Worm (Caenorhabditis elegans) whole organism, L2 larva: Measurements from ENCODE around the gene tyr-2.

Source experiments
- C34F6.9 ChIP-seq: fragments of 150-350 bp; optimal IDR thresholded peaks from 2 replicates; lab custom pipeline; 2014; ENCODE audit warnings: missing biosample characterization, missing genetic modification characterization
- F13H6.1 ChIP-seq: sonication (generic microtip); optimal IDR thresholded peaks from 2 replicates; lab custom pipeline; 2016; ENCODE audit warnings: missing genetic modification characterization, missing compliant biosample characterization
- Y55F3AM.14 ChIP-seq: fragments of 200-800 bp; sonication (Bioruptor generic); optimal IDR thresholded peaks from 2 replicates; lab custom pipeline; 2018; ENCODE audit warnings: mild to moderate bottlenecking, missing genetic modification characterization, missing compliant biosample characterization
- alr-1 ChIP-seq: fragments of 150-350 bp; optimal IDR thresholded peaks from 2 replicates; lab custom pipeline; 2014; ENCODE audit warnings: missing biosample characterization, missing genetic modification characterization
- aly-2 ChIP-seq: fragments of 150-350 bp; optimal IDR thresholded peaks from 2 replicates; lab custom pipeline; 2014; ENCODE audit warnings: missing biosample characterization, missing genetic modification characterization
- ama-1 ChIP-seq: fragments of 150-350 bp; optimal IDR thresholded peaks from 2 replicates; lab custom pipeline; 2018; ENCODE audit warnings: inconsistent platforms
- blmp-1 ChIP-seq: sonication (generic microtip); optimal IDR thresholded peaks from 2 replicates; lab custom pipeline; 2017; ENCODE audit warnings: missing genetic modification characterization, mild to moderate bottlenecking, missing compliant biosample characterization, antibody characterized with exemption, moderate library complexity; ENCODE audit not compliant: insufficient read depth
- ceh-16 ChIP-seq: fragments of 150-350 bp; optimal IDR thresholded peaks from 2 replicates; lab custom pipeline; 2014; ENCODE audit warnings: missing biosample characterization, missing genetic modification characterization
- crh-2 ChIP-seq: sonication (generic microtip); optimal IDR thresholded peaks from 2 replicates; lab custom pipeline; 2017; ENCODE audit warnings: missing biosample characterization, missing genetic modification characterization
- dmd-4 ChIP-seq: sonication (generic microtip); optimal IDR thresholded peaks from 2 replicates; lab custom pipeline; 2017; ENCODE audit warnings: missing biosample characterization, missing genetic modification characterization
- egl-27 ChIP-seq: sonication (generic microtip); optimal IDR thresholded peaks from 3 replicates; lab custom pipeline; 2017; ENCODE audit warnings: missing biosample characterization, missing genetic modification reagents, missing genetic modification characterization
- elt-3 ChIP-seq: sonication (generic microtip); optimal IDR thresholded peaks from 2 replicates; lab custom pipeline; 2017; ENCODE audit warnings: missing biosample characterization, missing genetic modification characterization
- fos-1 ChIP-seq: fragments of 150-350 bp; optimal IDR thresholded peaks from 2 replicates; lab custom pipeline; 2014; ENCODE audit warnings: missing biosample characterization, missing genetic modification characterization
- lin-11 ChIP-seq: fragments of 150-350 bp; sonication (generic microtip); optimal IDR thresholded peaks from 2 replicates; lab custom pipeline; 2014; ENCODE audit warnings: missing biosample characterization, missing genetic modification characterization, inconsistent platforms, mixed read lengths
- lin-13 ChIP-seq: fragments of 150-350 bp; optimal IDR thresholded peaks from 2 replicates; lab custom pipeline; 2014; ENCODE audit warnings: missing biosample characterization, missing genetic modification reagents, missing genetic modification characterization
- mab-5 ChIP-seq: fragments of 150-350 bp; optimal IDR thresholded peaks from 2 replicates; lab custom pipeline; 2014; ENCODE audit warnings: missing biosample characterization, missing genetic modification characterization
- mbf-1 ChIP-seq: sonication (generic microtip); optimal IDR thresholded peaks from 2 replicates; lab custom pipeline; 2017; ENCODE audit warnings: missing biosample characterization, missing genetic modification characterization
- mdl-1 ChIP-seq, 2 experiments: fragments of 150-350 bp in 1 of 2; sonication (generic microtip) in 1 of 2; optimal IDR thresholded peaks; 2 replicates each; lab custom pipeline; 2017; ENCODE audit warnings: missing biosample characterization in 2 of 2, missing genetic modification characterization in 2 of 2
- nhr-10 ChIP-seq: sonication (generic microtip); optimal IDR thresholded peaks from 2 replicates; lab custom pipeline; 2017; ENCODE audit warnings: missing biosample characterization, missing genetic modification characterization
- nhr-11 ChIP-seq: fragments of 150-350 bp; optimal IDR thresholded peaks from 2 replicates; lab custom pipeline; 2014; ENCODE audit warnings: missing biosample characterization, missing genetic modification characterization
- nhr-12 ChIP-seq: fragments of 150-350 bp; optimal IDR thresholded peaks from 2 replicates; lab custom pipeline; 2014; ENCODE audit warnings: missing biosample characterization, missing genetic modification characterization
- nhr-129 ChIP-seq: fragments of 150-350 bp; optimal IDR thresholded peaks from 2 replicates; lab custom pipeline; 2014; ENCODE audit warnings: missing biosample characterization, missing genetic modification characterization
- nhr-21 ChIP-seq: fragments of 150-350 bp; optimal IDR thresholded peaks from 2 replicates; lab custom pipeline; 2014; ENCODE audit warnings: missing biosample characterization, missing genetic modification characterization
- nhr-23 ChIP-seq: fragments of 150-350 bp; optimal IDR thresholded peaks from 2 replicates; lab custom pipeline; 2014; ENCODE audit warnings: missing biosample characterization, missing genetic modification reagents, missing genetic modification characterization
- nhr-237 ChIP-seq: fragments of 150-350 bp; optimal IDR thresholded peaks from 2 replicates; lab custom pipeline; 2014; ENCODE audit warnings: missing biosample characterization, missing genetic modification characterization
- nhr-25 ChIP-seq: fragments of 150-350 bp; sonication (generic microtip); optimal IDR thresholded peaks from 3 replicates; lab custom pipeline; 2014; ENCODE audit warnings: missing biosample characterization, missing genetic modification characterization
- nhr-6 ChIP-seq: fragments of 150-350 bp; optimal IDR thresholded peaks from 2 replicates; lab custom pipeline; 2014; ENCODE audit warnings: missing biosample characterization, missing genetic modification characterization
- sem-4 ChIP-seq: fragments of 150-350 bp; optimal IDR thresholded peaks from 2 replicates; lab custom pipeline; 2014; ENCODE audit warnings: missing biosample characterization, missing genetic modification reagents, missing genetic modification characterization
- skn-1 ChIP-seq: sonication (generic microtip); optimal IDR thresholded peaks from 2 replicates; lab custom pipeline; 2017; ENCODE audit warnings: missing biosample characterization, missing genetic modification characterization
- sma-9 ChIP-seq, 2 experiments: fragments of 150-350 bp in 1 of 2; sonication (generic microtip) in 1 of 2; optimal IDR thresholded peaks; 2 replicates each; lab custom pipeline; 2014 to 2016; ENCODE audit warnings: missing genetic modification characterization in 2 of 2, mild to moderate bottlenecking in 1 of 2, missing biosample characterization in 1 of 2, missing compliant biosample characterization in 1 of 2, missing genetic modification reagents in 1 of 2, moderate library complexity in 1 of 2
- snpc-4 ChIP-seq: fragments of 150-350 bp; optimal IDR thresholded peaks from 2 replicates; lab custom pipeline; 2014; ENCODE audit warnings: missing biosample characterization, missing genetic modification characterization
- unc-55 ChIP-seq: fragments of 150-350 bp; sonication (generic microtip); optimal IDR thresholded peaks from 3 replicates; lab custom pipeline; 2014; ENCODE audit warnings: missing biosample characterization, missing genetic modification reagents, missing genetic modification characterization
- unc-62 ChIP-seq: fragments of 150-350 bp; optimal IDR thresholded peaks from 2 replicates; lab custom pipeline; 2014; ENCODE audit warnings: missing biosample characterization, missing genetic modification reagents, missing genetic modification characterization
- zag-1 ChIP-seq: fragments of 150-350 bp; optimal IDR thresholded peaks from 2 replicates; lab custom pipeline; 2014; ENCODE audit warnings: missing biosample characterization, missing genetic modification characterization
- ztf-11 ChIP-seq: sonication (generic microtip); optimal IDR thresholded peaks from 2 replicates; lab custom pipeline; 2017; ENCODE audit warnings: missing biosample characterization, missing genetic modification characterization
- ztf-4 ChIP-seq: fragments of 150-350 bp; optimal IDR thresholded peaks from 2 replicates; lab custom pipeline; 2014; ENCODE audit warnings: missing biosample characterization, missing genetic modification characterization

The tyr-2 gene

DNA sequence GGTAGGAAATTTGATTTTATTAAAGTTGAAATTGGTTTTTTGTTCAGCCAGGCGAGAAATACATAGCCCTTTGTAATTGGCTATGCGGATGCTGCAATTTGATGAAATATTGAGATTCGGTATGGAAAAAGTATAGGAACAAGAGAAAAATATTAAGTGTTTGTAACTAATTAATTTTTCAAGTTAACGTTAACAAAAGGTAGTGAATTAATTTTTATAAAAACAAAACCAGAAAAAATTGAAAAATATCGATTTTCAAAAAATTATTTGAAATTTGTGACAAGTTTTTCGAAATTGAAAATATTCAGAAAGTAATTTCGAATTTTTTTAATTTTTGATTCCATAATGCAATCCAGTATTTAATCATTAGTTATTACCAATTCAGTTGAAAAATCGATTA is 12.4 kb upstream of the tyr-2 start, which contains the start of gene W06F12.2:
W06F12.2 (minus strand) TSS at position 101 of the 400 bp plus-strand sequence.
- TF ChIP-seq nhr-23 (tag; lab: Kevin White, UChicago) (no peak), skn-1 (tag; lab: Kevin White, UChicago) (no peak), snpc-4 (tag; lab: Kevin White, UChicago) (no peak), zag-1 (no peak), F13H6.1 (tag; lab: Kevin White, UChicago) (no peak), Y55F3AM.14 (GFP tag; lab: Kevin White, UChicago) (no peak), egl-27 (tag; lab: Kevin White, UChicago) (no peak), mab-5 (tag; lab: Kevin White, UChicago) (no peak), ztf-11 (tag; lab: Kevin White, UChicago) (no peak), mbf-1 (tag; lab: Kevin White, UChicago) (no peak), sma-9 (GFP tag; optimal IDR thresholded peaks at IDR 0.05; lab: Kevin White, UChicago) (no peak), sma-9 (tag; optimal IDR thresholded peaks at IDR 0.05; lab: Kevin White, UChicago) (no peak), alr-1 (no peak), crh-2 (tag; lab: Kevin White, UChicago) (no peak)

DNA sequence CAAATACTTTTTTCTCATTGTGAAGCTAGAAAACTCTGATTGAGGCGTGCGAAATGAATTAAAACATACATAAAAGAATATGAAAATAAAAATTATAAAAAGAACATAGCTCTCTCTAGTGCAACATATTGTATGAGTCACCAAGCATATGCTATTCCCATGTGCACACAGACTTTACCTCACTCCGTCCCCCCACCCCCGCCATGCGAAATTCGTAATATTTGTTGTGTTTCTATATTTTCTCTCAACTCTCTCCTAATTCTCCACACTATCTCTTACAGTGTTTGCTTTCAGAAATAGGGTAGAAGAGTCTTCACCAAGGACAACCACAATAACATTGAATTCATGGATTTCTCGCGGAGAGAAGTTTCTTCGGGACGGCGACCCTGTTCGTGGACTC is 11.4 kb upstream of the tyr-2 start:
- TF ChIP-seq elt-3 (tag; lab: Kevin White, UChicago) (no peak), fos-1 (tag; lab: Kevin White, UChicago) (peak; percentile 77), nhr-11 (tag; lab: Kevin White, UChicago) (no peak)

DNA sequence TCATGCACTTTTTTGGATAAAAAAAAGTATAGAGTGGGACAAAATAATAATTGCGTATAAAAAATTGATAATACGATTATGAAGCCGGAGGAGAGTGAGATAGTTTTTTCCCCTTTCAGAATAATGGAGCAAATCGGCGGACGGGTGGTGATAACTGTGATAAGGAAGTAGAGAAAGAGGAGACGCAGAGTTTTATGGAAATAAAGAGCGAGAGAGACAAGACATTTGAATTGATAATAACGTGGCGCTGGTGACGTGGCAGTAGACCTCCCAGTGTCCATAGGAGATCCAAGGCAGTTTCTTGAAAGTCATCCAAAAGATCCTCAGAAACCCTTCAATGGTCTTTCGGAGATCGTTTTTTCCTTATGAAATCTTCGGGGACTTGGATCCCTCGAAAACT is 10.2 kb upstream of the tyr-2 start:
- TF ChIP-seq F13H6.1 (tag; lab: Kevin White, UChicago) (peak; percentile 42), zag-1 (no peak), crh-2 (tag; lab: Kevin White, UChicago) (peak; percentile 80), mdl-1 (tag; optimal IDR thresholded peaks at IDR 0.05; lab: Kevin White, UChicago) (no peak), fos-1 (tag; lab: Kevin White, UChicago) (peak; percentile 98), sma-9 (GFP tag; optimal IDR thresholded peaks at IDR 0.05; lab: Kevin White, UChicago) (peak; percentile 19), sma-9 (tag; optimal IDR thresholded peaks at IDR 0.05; lab: Kevin White, UChicago) (no peak), nhr-12 (tag; lab: Kevin White, UChicago) (no peak)
- TF ChIP-seq, all 48 proteins: peak for 4

DNA sequence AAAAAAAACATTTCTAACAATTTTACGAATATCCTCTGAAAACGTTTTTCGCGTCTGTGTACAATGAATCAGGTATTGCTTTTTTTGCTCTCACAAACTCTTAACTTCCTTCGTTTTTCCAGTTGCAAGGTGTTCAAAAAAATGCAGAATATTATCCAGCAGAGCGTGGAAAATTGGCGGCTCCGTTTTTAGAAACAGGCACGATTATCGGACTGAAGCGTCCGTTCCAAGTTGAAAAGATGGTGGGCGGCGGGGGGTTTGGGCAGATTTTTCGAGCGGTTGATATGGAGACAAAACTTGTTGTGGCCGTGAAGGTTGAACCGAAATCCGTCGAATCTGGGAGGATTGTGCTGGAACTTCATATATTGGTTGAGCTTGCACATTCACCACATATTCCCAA is 9.0 kb upstream of the tyr-2 start, which contains the start of gene W06F12.3:
W06F12.3 (plus strand) TSS at position 23 of the 400 bp plus-strand sequence.
- TF ChIP-seq dmd-4 (tag; lab: Kevin White, UChicago), result no peak
- TF ChIP-seq lin-13 (GFP tag; lab: Kevin White, UChicago), result no peak
- no peak for TF ChIP-seq snpc-4 (tag; lab: Kevin White, UChicago)
- TF ChIP-seq aly-2 (tag; lab: Kevin White, UChicago), result no peak
- no peak for TF ChIP-seq unc-62 (GFP tag; lab: Kevin White, UChicago)
- TF ChIP-seq zag-1, result no peak
- TF ChIP-seq egl-27 (tag; lab: Kevin White, UChicago), result no peak
- no peak for TF ChIP-seq unc-55 (GFP tag; lab: Kevin White, UChicago)
- TF ChIP-seq nhr-10, result no peak
- TF ChIP-seq lin-11 (tag; lab: Kevin White, UChicago), result no peak
- no peak for TF ChIP-seq mab-5 (tag; lab: Kevin White, UChicago)
- no peak for TF ChIP-seq sem-4 (tag; lab: Kevin White, UChicago)
- TF ChIP-seq nhr-25, result no peak

DNA sequence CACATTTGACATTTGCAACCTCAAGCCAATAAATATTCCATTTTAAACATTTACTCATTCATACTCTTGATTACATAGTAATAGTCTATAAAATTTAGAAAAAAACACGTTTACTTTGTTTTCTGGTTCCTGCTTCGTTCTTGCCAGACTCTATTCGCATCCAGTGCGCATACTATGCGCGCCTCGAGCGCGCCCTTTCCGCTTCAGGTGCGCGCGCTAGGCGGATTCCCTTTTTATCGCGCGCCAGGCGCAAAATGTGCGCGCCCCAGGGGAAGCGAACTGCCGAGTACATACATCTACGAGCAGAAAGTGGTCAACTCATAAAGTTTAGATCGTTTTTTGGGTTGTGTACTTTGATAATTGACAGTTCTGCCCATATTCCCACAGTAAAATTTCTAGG is 2.6 kb upstream of the tyr-2 start:
- TF ChIP-seq nhr-6 (tag; lab: Kevin White, UChicago) (no peak), alr-1 (no peak), unc-62 (GFP tag; lab: Kevin White, UChicago) (no peak), nhr-237 (no peak), blmp-1 (tag; lab: Kevin White, UChicago) (no peak), nhr-10 (no peak), lin-13 (GFP tag; lab: Kevin White, UChicago) (no peak), sma-9 (GFP tag; optimal IDR thresholded peaks at IDR 0.05; lab: Kevin White, UChicago) (no peak), sma-9 (tag; optimal IDR thresholded peaks at IDR 0.05; lab: Kevin White, UChicago) (no peak), ceh-16 (tag; lab: Kevin White, UChicago) (no peak), nhr-129 (tag; lab: Kevin White, UChicago) (no peak), egl-27 (tag; lab: Kevin White, UChicago) (no peak), ama-1 (lab: Kevin White, UChicago) (no peak), ztf-4 (tag; lab: Kevin White, UChicago) (no peak), C34F6.9 (no peak), unc-55 (GFP tag; lab: Kevin White, UChicago) (no peak), nhr-21 (tag; lab: Kevin White, UChicago) (no peak), sem-4 (tag; lab: Kevin White, UChicago) (no peak), crh-2 (tag; lab: Kevin White, UChicago) (no peak), nhr-12 (tag; lab: Kevin White, UChicago) (no peak)
